Fruit fly (Drosophila melanogaster): Measurements from ENCODE around the gene Rb97D.

The Rb97D gene

dm6 chr3R:26866577-26867456, 8.7 kb downstream of the Rb97D start, which contains the start of the genes ball and His2Av (continued):
- peak; percentile 82 for TF ChIP-seq CG12744 (GFP tag; optimal IDR thresholded peaks at IDR 0.05)
- TF ChIP-seq CG16813 (GFP tag; IDR thresholded peaks at IDR 0.05; ENCODE audit: partially characterized antibody) = peak; percentile 93
- peak; percentile 85 for TF ChIP-seq ind (GFP tag; optimal IDR thresholded peaks at IDR 0.05)
- TF ChIP-seq fd64A (GFP tag; optimal IDR thresholded peaks at IDR 0.05) = no peak
- TF ChIP-seq her (GFP tag; optimal IDR thresholded peaks at IDR 0.05) = peak; percentile 83
- peak; percentile 89 for TF ChIP-seq HLH54F (GFP tag; optimal IDR thresholded peaks at IDR 0.05)
- peak; percentile 38; the same call in 1 of the 2 replicates for TF ChIP-seq wor (GFP tag; IDR thresholded peaks at IDR 0.05)
- peak; percentile 83 for TF ChIP-seq CG32772 (GFP tag; IDR thresholded peaks at IDR 0.05)
- TF ChIP-seq CG15011 (GFP tag; optimal IDR thresholded peaks at IDR 0.05) = peak; percentile 37
- TF ChIP-seq jing (GFP tag; optimal IDR thresholded peaks at IDR 0.05) = peak; percentile 38
- TF ChIP-seq CG13287 (GFP tag; IDR thresholded peaks at IDR 0.05; ENCODE audit: partially characterized antibody) = peak; percentile 91
- TF ChIP-seq CG3065 (GFP tag; optimal IDR thresholded peaks at IDR 0.05) = peak; percentile 50
- no peak for TF ChIP-seq ham (GFP tag; IDR thresholded peaks at IDR 0.05)
- TF ChIP-seq usp (GFP tag; optimal IDR thresholded peaks at IDR 0.05) = no peak
- TF ChIP-seq Drgx (GFP tag; IDR thresholded peaks at IDR 0.05) = peak; percentile 72
- peak; percentile 12 for TF ChIP-seq zf30C (GFP tag; optimal IDR thresholded peaks at IDR 0.05)
- peak; percentile 52 for TF ChIP-seq org-1 (GFP tag; optimal IDR thresholded peaks at IDR 0.05)
- TF ChIP-seq yki (optimal IDR thresholded peaks at IDR 0.05) = no peak
- TF ChIP-seq CG10543 (GFP tag; optimal IDR thresholded peaks at IDR 0.05) = peak; percentile 77
- peak; percentile 86 for TF ChIP-seq ewg (GFP tag; optimal IDR thresholded peaks at IDR 0.05)
- TF ChIP-seq Myb (GFP tag; optimal IDR thresholded peaks at IDR 0.05) = peak; percentile 82
- peak; percentile 6 for TF ChIP-seq CG9437 (GFP tag; optimal IDR thresholded peaks at IDR 0.05)
- TF ChIP-seq hth (optimal IDR thresholded peaks at IDR 0.05) = no peak
- TF ChIP-seq odd (GFP tag; optimal IDR thresholded peaks at IDR 0.05) = peak; percentile 56
- peak; percentile 76 for TF ChIP-seq phol (tag; optimal IDR thresholded peaks at IDR 0.05)
- peak; percentile 44 for TF ChIP-seq D19B (GFP tag; optimal IDR thresholded peaks at IDR 0.05)
- TF ChIP-seq pita (GFP tag; optimal IDR thresholded peaks at IDR 0.05) = no peak
- TF ChIP-seq Lhr (GFP tag; optimal IDR thresholded peaks at IDR 0.05) = peak; percentile 88
- TF ChIP-seq nom (GFP tag; optimal IDR thresholded peaks at IDR 0.05) = peak; percentile 19
- TF ChIP-seq CG17612 (GFP tag; IDR thresholded peaks at IDR 0.05) = peak; percentile 60
- peak; percentile 92 for TF ChIP-seq NC2β (GFP tag; optimal IDR thresholded peaks at IDR 0.05)
- peak; percentile 70 for TF ChIP-seq CG2202 (tag; optimal IDR thresholded peaks at IDR 0.05)
- peak; percentile 83 for TF ChIP-seq CG11247 (GFP tag; IDR thresholded peaks at IDR 0.05)
- peak; percentile 81 for TF ChIP-seq ERR (GFP tag; optimal IDR thresholded peaks at IDR 0.05)
- TF ChIP-seq br (optimal IDR thresholded peaks at IDR 0.05) = no peak
- TF ChIP-seq CG30403 (GFP tag; optimal IDR thresholded peaks at IDR 0.05) = peak; percentile 91
- TF ChIP-seq CG8924 (tag; optimal IDR thresholded peaks at IDR 0.05) = peak; percentile 65
- TF ChIP-seq fru (optimal IDR thresholded peaks at IDR 0.05) = no peak
- TF ChIP-seq stc (GFP tag; IDR thresholded peaks at IDR 0.05) = peak; percentile 72
- no peak for TF ChIP-seq Dip2 (GFP tag; IDR thresholded peaks at IDR 0.05)
- peak; percentile 65 for TF ChIP-seq CG1233 (GFP tag; optimal IDR thresholded peaks at IDR 0.05)
- peak; percentile 42 for TF ChIP-seq CG6765 (GFP tag; optimal IDR thresholded peaks at IDR 0.05)
- peak; percentile 64 for TF ChIP-seq HHEX (GFP tag; optimal IDR thresholded peaks at IDR 0.05)
- peak; percentile 86 for TF ChIP-seq B-H2 (GFP tag; optimal IDR thresholded peaks at IDR 0.05)
- peak; percentile 59 for TF ChIP-seq tna (GFP tag; IDR thresholded peaks at IDR 0.05; ENCODE audit: partially characterized antibody)
- no peak for TF ChIP-seq cad (GFP tag; optimal IDR thresholded peaks at IDR 0.05)
- peak; percentile 60 for TF ChIP-seq CG6854 (GFP tag; optimal IDR thresholded peaks at IDR 0.05)
- peak; percentile 69 for TF ChIP-seq Nf-YA (GFP tag; IDR thresholded peaks at IDR 0.05)
- peak; percentile 90 for TF ChIP-seq Mad (GFP tag; optimal IDR thresholded peaks at IDR 0.05)
- TF ChIP-seq unc-4 (GFP tag; IDR thresholded peaks at IDR 0.05; ENCODE audit: partially characterized antibody) = peak; percentile 87
